Fruit fly (Drosophila melanogaster) Kc167 (cell line): ENCODE results near the gene Dd.

ENCODE experiments used
- Myc ChIP-seq: fragments of >200 bp; optimal IDR thresholded peaks from 2 replicates; lab custom pipeline; 2017; ENCODE audit warnings: missing external identifiers
- h ChIP-seq: fragments of >200 bp; optimal IDR thresholded peaks from 3 replicates; lab custom pipeline; 2018; ENCODE audit warnings: missing external identifiers
- psq ChIP-seq: fragments of >200 bp; optimal IDR thresholded peaks from 2 replicates; lab custom pipeline; 2017; ENCODE audit warnings: missing external identifiers

- TF ChIP-seq Myc (no peak), psq (lab: Kevin White, UChicago) (no peak), h (lab: Kevin White, UChicago) (no peak)
These were observed 44.7 kb upstream of the Dd start for dm6 chrX:21368410-21368918.
